Worm (Caenorhabditis elegans) whole organism, L4 larva: Measurements from ENCODE around the gene nhr-270.

ENCODE experiments used
- F44E2.7 ChIP-seq: fragments of 200-800 bp; sonication (Bioruptor generic); IDR thresholded peaks from 2 replicates; pipeline ENCODE4 v2.1.2; 2022; ENCODE audit warnings: missing genetic modification characterization, missing compliant biosample characterization
- Y48G9A.11 ChIP-seq: fragments of 200-800 bp; sonication (Bioruptor generic); IDR thresholded peaks from 2 replicates; pipeline ENCODE4 v1.3.6; 2022; ENCODE audit warnings: missing genetic modification reagents, missing genetic modification characterization, missing compliant biosample characterization
- Y75B8A.6 ChIP-seq: fragments of 200-800 bp; sonication (Bioruptor generic); IDR thresholded peaks from 2 replicates; pipeline ENCODE4 v1.3.6; 2022; ENCODE audit warnings: missing genetic modification reagents, missing genetic modification characterization, missing compliant biosample characterization
- ZK546.5 ChIP-seq, 2 experiments: sonication (generic microtip); optimal IDR thresholded peaks; 2 replicates each; lab custom pipeline; 2017; ENCODE audit warnings: missing biosample characterization in 2 of 2, missing genetic modification characterization in 2 of 2
- aha-1 ChIP-seq: fragments of 150-350 bp; peaks from one replicate; lab custom pipeline; 2014; ENCODE audit warnings: missing biosample characterization, missing genetic modification characterization
- aly-2 ChIP-seq: sonication (generic microtip); optimal IDR thresholded peaks from 2 replicates; lab custom pipeline; 2018; ENCODE audit warnings: missing biosample characterization, missing genetic modification characterization
- arid-1 ChIP-seq: fragments of 200-800 bp; sonication (Bioruptor generic); conservative IDR thresholded peaks from 2 replicates; pipeline ENCODE4 v1.3.6; 2022; ENCODE audit warnings: missing genetic modification reagents, missing genetic modification characterization, missing compliant biosample characterization
- ceh-20 ChIP-seq: fragments of 200-800 bp; sonication (Bioruptor generic); IDR thresholded peaks from 2 replicates; pipeline ENCODE4 v1.3.6; 2022; ENCODE audit warnings: missing genetic modification reagents, missing genetic modification characterization, missing compliant biosample characterization
- ceh-82 ChIP-seq: sonication (generic microtip); optimal IDR thresholded peaks from 2 replicates; lab custom pipeline; 2017; ENCODE audit warnings: missing biosample characterization, missing genetic modification characterization
- daf-12 ChIP-seq: fragments of 150-350 bp; optimal IDR thresholded peaks from 2 replicates; lab custom pipeline; 2014; ENCODE audit warnings: missing biosample characterization, missing genetic modification reagents, missing genetic modification characterization
- daf-8 ChIP-seq: fragments of 200-800 bp; sonication (Bioruptor generic); IDR thresholded peaks from 2 replicates; pipeline ENCODE4 v1.3.6; 2022; ENCODE audit warnings: missing genetic modification characterization, missing compliant biosample characterization
- fkh-10 ChIP-seq: fragments of 150-350 bp; optimal IDR thresholded peaks from 2 replicates; lab custom pipeline; 2014; ENCODE audit warnings: missing biosample characterization, missing genetic modification reagents, missing genetic modification characterization
- hif-1 ChIP-seq, 2 experiments: sonication (generic microtip); optimal IDR thresholded peaks; 2 replicates each; lab custom pipeline; 2016 to 2017; ENCODE audit warnings: missing compliant biosample characterization in 2 of 2, missing genetic modification characterization in 2 of 2, missing genetic modification reagents in 2 of 2, missing genotype in 2 of 2, mild to moderate bottlenecking in 1 of 2
- hlh-30 ChIP-seq: sonication (generic microtip); optimal IDR thresholded peaks from 2 replicates; lab custom pipeline; 2017; ENCODE audit warnings: antibody characterized with exemption, mild to moderate bottlenecking, missing genetic modification characterization, missing compliant biosample characterization; ENCODE audit not compliant: insufficient read depth
- lim-7 ChIP-seq: fragments of 200-800 bp; sonication (Bioruptor generic); IDR thresholded peaks from 2 replicates; pipeline ENCODE4 v1.3.6; 2022; ENCODE audit warnings: missing genetic modification characterization, missing compliant biosample characterization
- lin-15B ChIP-seq: fragments of 150-350 bp; sonication (generic microtip); optimal IDR thresholded peaks from 3 replicates; lab custom pipeline; 2014; ENCODE audit warnings: missing biosample characterization, missing genetic modification characterization
- lin-38 ChIP-seq: fragments of 200-800 bp; sonication (Bioruptor generic); IDR thresholded peaks from 2 replicates; pipeline ENCODE4 v1.3.6; 2022; ENCODE audit warnings: missing genetic modification reagents, missing genetic modification characterization, missing compliant biosample characterization
- lir-3 ChIP-seq: sonication (generic microtip); optimal IDR thresholded peaks from 2 replicates; lab custom pipeline; 2016; ENCODE audit warnings: mild to moderate bottlenecking, missing genetic modification characterization, missing compliant biosample characterization
- lsy-2 ChIP-seq, 2 experiments: fragments of 150-350 bp in 1 of 2; sonication (generic microtip) in 1 of 2; optimal IDR thresholded peaks; 2 replicates each; lab custom pipeline; 2014 to 2017; ENCODE audit warnings: missing biosample characterization in 2 of 2, missing genetic modification characterization in 2 of 2
- madf-5 ChIP-seq, 2 experiments: fragments of 200-800 bp; sonication (Bioruptor generic); IDR thresholded peaks; 2 replicates each; pipeline ENCODE4 v1.3.6; 2022; ENCODE audit warnings: missing compliant biosample characterization in 2 of 2, missing genetic modification characterization in 2 of 2
- mdl-1 ChIP-seq, 2 experiments: fragments of 150-350 bp in 1 of 2; sonication (generic microtip) in 1 of 2; optimal IDR thresholded peaks; 2 replicates each; lab custom pipeline; 2014 to 2017; ENCODE audit warnings: missing biosample characterization in 2 of 2, missing genetic modification characterization in 2 of 2
- mep-1 ChIP-seq: fragments of 150-350 bp; sonication (generic microtip); optimal IDR thresholded peaks from 3 replicates; lab custom pipeline; 2014; ENCODE audit warnings: missing biosample characterization, missing genetic modification characterization
- mxl-2 ChIP-seq: fragments of 200-800 bp; sonication (Bioruptor generic); conservative IDR thresholded peaks from 2 replicates; pipeline ENCODE4 v1.3.6; 2022; ENCODE audit warnings: missing genetic modification reagents, missing genetic modification characterization, missing compliant biosample characterization
- mxl-3 ChIP-seq: fragments of 200-800 bp; sonication (Bioruptor generic); optimal IDR thresholded peaks from 2 replicates; lab custom pipeline; 2018; ENCODE audit warnings: mild to moderate bottlenecking, missing genetic modification characterization, missing compliant biosample characterization
- pqm-1 ChIP-seq: sonication (generic microtip); optimal IDR thresholded peaks from 2 replicates; lab custom pipeline; 2017; ENCODE audit warnings: missing biosample characterization, missing genetic modification characterization
- rbr-2 ChIP-seq: sonication (generic microtip); optimal IDR thresholded peaks from 2 replicates; lab custom pipeline; 2016; ENCODE audit warnings: missing genotype, missing genetic modification characterization, missing compliant biosample characterization
- saeg-2 ChIP-seq: fragments of 200-800 bp; sonication (Bioruptor generic); IDR thresholded peaks from 2 replicates; pipeline ENCODE4 v1.3.6; 2022; ENCODE audit warnings: missing genetic modification reagents, missing genetic modification characterization, missing compliant biosample characterization
- snpc-1.2 ChIP-seq: fragments of 200-800 bp; sonication (Bioruptor generic); IDR thresholded peaks from 2 replicates; pipeline ENCODE4 v1.3.6; 2022; ENCODE audit warnings: missing genetic modification reagents, missing genetic modification characterization, missing compliant biosample characterization
- snpc-4 ChIP-seq: fragments of 150-350 bp; optimal IDR thresholded peaks from 2 replicates; lab custom pipeline; 2014; ENCODE audit warnings: missing biosample characterization, missing genetic modification characterization
- spr-3 ChIP-seq: fragments of 200-800 bp; sonication (Bioruptor generic); optimal IDR thresholded peaks from 2 replicates; lab custom pipeline; 2018; ENCODE audit warnings: mild to moderate bottlenecking, missing genetic modification characterization, missing compliant biosample characterization
- tag-97 ChIP-seq: fragments of 200-800 bp; sonication (Bioruptor generic); IDR thresholded peaks from 2 replicates; pipeline ENCODE4 v1.3.6; 2022; ENCODE audit warnings: missing genetic modification characterization, missing compliant biosample characterization
- unc-62 ChIP-seq, 3 experiments: fragments of 150-350 bp in 1 of 3; sonication (generic microtip); optimal IDR thresholded peaks in 2 of 3; peaks in 1 of 3; 1 replicate in 1 of 3; 2 replicates in 2 of 3; lab custom pipeline; 2014 to 2017; ENCODE audit warnings: missing biosample characterization in 3 of 3, missing genetic modification characterization in 3 of 3, missing genetic modification reagents in 3 of 3, missing genotype in 1 of 3
- vab-7 ChIP-seq: fragments of 200-800 bp; sonication (Bioruptor generic); IDR thresholded peaks from 2 replicates; pipeline ENCODE4 v1.3.6; 2022; ENCODE audit warnings: missing genetic modification reagents, missing genetic modification characterization, missing compliant biosample characterization
- zfp-3 ChIP-seq: fragments of 200-800 bp; sonication (Bioruptor generic); conservative IDR thresholded peaks from 2 replicates; pipeline ENCODE4 v1.3.6; 2022; ENCODE audit warnings: missing genetic modification reagents, missing genetic modification characterization, missing compliant biosample characterization
- zip-2 ChIP-seq: fragments of 150-350 bp; optimal IDR thresholded peaks from 2 replicates; lab custom pipeline; 2014; ENCODE audit warnings: missing biosample characterization, missing genetic modification characterization

nhr-270 gene

ce11 chrV:808260-808659 is 3.7 kb upstream of the nhr-270 start:
- TF ChIP-seq mdl-1 (tag; optimal IDR thresholded peaks at IDR 0.05; lab: Kevin White, UChicago): no peak
- peak in 1 of 2 experiments; percentile 90 for TF ChIP-seq unc-62 (GFP tag; optimal IDR thresholded peaks at IDR 0.05 in 1 of 2; lab: Kevin White, UChicago)
- TF ChIP-seq unc-62 (tag; optimal IDR thresholded peaks at IDR 0.05; lab: Kevin White, UChicago): no peak
- no peak for TF ChIP-seq daf-12 (tag; lab: Kevin White, UChicago)
- TF ChIP-seq, all 104 proteins: peak for 1

- TF ChIP-seq pqm-1 (no peak), aha-1 (tag; lab: Kevin White, UChicago) (peak; percentile 92)
These were observed 1.1 kb downstream of the nhr-270 start for ce11 chrV:803472-803871.

- no peak for TF ChIP-seq spr-3
- no peak for TF ChIP-seq lin-15B (tag; lab: Kevin White, UChicago)
- no peak for TF ChIP-seq lsy-2 (tag; optimal IDR thresholded peaks at IDR 0.05; lab: Kevin White, UChicago)
- TF ChIP-seq lir-3: no peak
- TF ChIP-seq Y48G9A.11 (GFP tag; lab: Robert Waterston, UW): no peak
- TF ChIP-seq aha-1 (tag; lab: Kevin White, UChicago): peak; percentile 96
- no peak for TF ChIP-seq zfp-3 (GFP tag; lab: Robert Waterston, UW)
These were observed 1.8 kb downstream of the nhr-270 start for ce11 chrV:802726-803125.

ce11 chrV:801555-802060 is 2.9 kb downstream of the nhr-270 start:
- TF ChIP-seq ceh-82 (no peak), aha-1 (tag; lab: Kevin White, UChicago) (peak; percentile 94)

- TF ChIP-seq mep-1: no peak
- TF ChIP-seq hif-1 (tag; optimal IDR thresholded peaks at IDR 0.05; lab: Kevin White, UChicago): no peak
- no peak for TF ChIP-seq arid-1
- TF ChIP-seq lin-38 (GFP tag; lab: Robert Waterston, UW): no peak
- no peak for TF ChIP-seq saeg-2 (GFP tag; lab: Robert Waterston, UW)
- no peak for TF ChIP-seq snpc-1.2 (GFP tag; lab: Robert Waterston, UW)
- no peak for TF ChIP-seq aly-2 (tag; lab: Kevin White, UChicago)
- TF ChIP-seq zip-2 (tag; lab: Kevin White, UChicago): no peak
- no peak for TF ChIP-seq tag-97 (GFP tag; lab: Robert Waterston, UW)
- TF ChIP-seq vab-7 (GFP tag; lab: Robert Waterston, UW): no peak
- TF ChIP-seq mxl-2: no peak
These were observed 4.3 kb downstream of the nhr-270 start for ce11 chrV:800271-800670.

ce11 chrV:797241-797640 is 7.3 kb downstream of the nhr-270 start:
- no peak for TF ChIP-seq hlh-30
- no peak for TF ChIP-seq ZK546.5 (tag; optimal IDR thresholded peaks at IDR 0.05; lab: Kevin White, UChicago)
- no peak for TF ChIP-seq aly-2 (tag; lab: Kevin White, UChicago)

ce11 chrV:794092-794491 is 10.4 kb downstream of the nhr-270 start:
- TF ChIP-seq vab-7 (GFP tag; lab: Robert Waterston, UW) (no peak), aha-1 (tag; lab: Kevin White, UChicago) (peak; percentile 81)

- TF ChIP-seq vab-7 (GFP tag; lab: Robert Waterston, UW): no peak
- no peak for TF ChIP-seq arid-1
- no peak for TF ChIP-seq snpc-1.2 (GFP tag; lab: Robert Waterston, UW)
- no peak for TF ChIP-seq daf-12 (tag; lab: Kevin White, UChicago)
- no peak for TF ChIP-seq F44E2.7 (GFP tag; lab: Robert Waterston, UW)
- TF ChIP-seq snpc-4 (tag; lab: Kevin White, UChicago): no peak
- TF ChIP-seq mxl-3 (GFP tag; lab: Kevin White, UChicago): no peak
- no peak for TF ChIP-seq madf-5 (GFP tag; IDR thresholded peaks at IDR 0.05; lab: Robert Waterston, UW)
- no peak for TF ChIP-seq hif-1 (tag; optimal IDR thresholded peaks at IDR 0.05; lab: Kevin White, UChicago)
- TF ChIP-seq pqm-1: no peak
- no peak for TF ChIP-seq Y75B8A.6 (GFP tag; lab: Robert Waterston, UW)
- TF ChIP-seq aly-2 (tag; lab: Kevin White, UChicago): no peak
- TF ChIP-seq rbr-2 (tag; lab: Kevin White, UChicago): no peak
- TF ChIP-seq fkh-10: no peak
- TF ChIP-seq ceh-20: no peak
- TF ChIP-seq daf-8: no peak
- no peak for TF ChIP-seq unc-62 (GFP tag; optimal IDR thresholded peaks at IDR 0.05 in 1 of 2; lab: Kevin White, UChicago)
- TF ChIP-seq unc-62 (tag; optimal IDR thresholded peaks at IDR 0.05; lab: Kevin White, UChicago): no peak
- no peak for TF ChIP-seq lim-7 (GFP tag; lab: Robert Waterston, UW)
These were observed 22.1 kb downstream of the nhr-270 start, which contains the start of gene srab-16 for ce11 chrV:782432-782831. Gene srab-16 (plus strand): TSS chrV:782732.
